Worm (Caenorhabditis elegans) whole organism, L1 larva: Measurements from ENCODE around the gene otpl-6.

ENCODE experiments used
- C04F5.9 ChIP-seq: sonication (generic microtip); optimal IDR thresholded peaks from 2 replicates; lab custom pipeline; 2016; ENCODE audit warnings: missing genetic modification characterization, missing compliant biosample characterization
- C16A3.4 ChIP-seq: fragments of 150-350 bp; optimal IDR thresholded peaks from 2 replicates; lab custom pipeline; 2014; ENCODE audit warnings: missing biosample characterization, missing genetic modification characterization
- C34B4.2 ChIP-seq: sonication (generic microtip); optimal IDR thresholded peaks from 2 replicates; lab custom pipeline; 2017; ENCODE audit warnings: mild to moderate bottlenecking, missing genetic modification characterization, missing compliant biosample characterization
- F16B12.6 ChIP-seq: fragments of 150-350 bp; optimal IDR thresholded peaks from 2 replicates; lab custom pipeline; 2014; ENCODE audit warnings: missing biosample characterization, missing genetic modification characterization
- Y116A8C.19 ChIP-seq: sonication (generic microtip); optimal IDR thresholded peaks from 2 replicates; lab custom pipeline; 2016; ENCODE audit warnings: missing compliant biosample characterization, missing genetic modification characterization, borderline replicate concordance
- aly-2 ChIP-seq: fragments of 150-350 bp; optimal IDR thresholded peaks from 2 replicates; lab custom pipeline; 2014; ENCODE audit warnings: missing biosample characterization, missing genetic modification characterization
- ama-1 ChIP-seq: fragments of 150-350 bp; optimal IDR thresholded peaks from 2 replicates; lab custom pipeline; 2014
- ceh-63 ChIP-seq: fragments of 200-800 bp; sonication (Bioruptor generic); optimal IDR thresholded peaks from 2 replicates; lab custom pipeline; 2018; ENCODE audit warnings: mild to moderate bottlenecking, missing genetic modification characterization, missing compliant biosample characterization
- ceh-8 ChIP-seq: fragments of 200-800 bp; sonication (Bioruptor generic); optimal IDR thresholded peaks from 2 replicates; lab custom pipeline; 2018; ENCODE audit warnings: mild to moderate bottlenecking, missing genetic modification characterization, moderate library complexity, missing compliant biosample characterization
- ceh-82 ChIP-seq, 3 experiments: fragments of 150-350 bp in 1 of 3; sonication (generic microtip) in 2 of 3; optimal IDR thresholded peaks; 2 replicates each; lab custom pipeline; 2014 to 2017; ENCODE audit warnings: missing biosample characterization in 3 of 3, missing genetic modification characterization in 3 of 3
- ceh-88 ChIP-seq: fragments of 200-800 bp; sonication (Bioruptor generic); IDR thresholded peaks from 2 replicates; pipeline ENCODE4 v1.3.6; 2022; ENCODE audit warnings: missing genetic modification characterization, missing compliant biosample characterization
- ceh-90 ChIP-seq: sonication (generic microtip); optimal IDR thresholded peaks from 2 replicates; lab custom pipeline; 2016; ENCODE audit warnings: missing genetic modification characterization, missing compliant biosample characterization
- ces-1 ChIP-seq: fragments of 150-350 bp; optimal IDR thresholded peaks from 2 replicates; lab custom pipeline; 2014; ENCODE audit warnings: missing biosample characterization, missing genetic modification reagents, missing genetic modification characterization
- dpl-1 ChIP-seq, 3 experiments: fragments of 150-350 bp in 2 of 3; sonication (generic microtip) in 1 of 3; optimal IDR thresholded peaks; 2 replicates each; lab custom pipeline; 2014 to 2017; ENCODE audit warnings: missing biosample characterization in 3 of 3, missing genetic modification characterization in 3 of 3, missing genetic modification reagents in 3 of 3
- efl-1 ChIP-seq, 4 experiments: fragments of 150-350 bp; optimal IDR thresholded peaks in 3 of 4; peaks in 1 of 4; 1 replicate in 1 of 4; 2 replicates in 3 of 4; lab custom pipeline; 2014; ENCODE audit warnings: missing biosample characterization in 2 of 4, missing genetic modification characterization in 2 of 4, missing genetic modification reagents in 2 of 4
- efl-3 ChIP-seq: fragments of 200-800 bp; sonication (Bioruptor generic); optimal IDR thresholded peaks from 2 replicates; lab custom pipeline; 2018; ENCODE audit warnings: mild to moderate bottlenecking, missing genetic modification characterization, missing compliant biosample characterization
- egl-27 ChIP-seq, 2 experiments: fragments of 150-350 bp in 1 of 2; sonication (generic microtip); optimal IDR thresholded peaks; 3 replicates each; lab custom pipeline; 2017 to 2018; ENCODE audit warnings: missing biosample characterization in 2 of 2, missing genetic modification characterization in 2 of 2, missing genetic modification reagents in 2 of 2
- grh-1 ChIP-seq: fragments of 200-800 bp; sonication (Bioruptor generic); IDR thresholded peaks from 2 replicates; pipeline ENCODE4 v1.3.6; 2022; ENCODE audit warnings: missing genetic modification reagents, missing genetic modification characterization, missing compliant biosample characterization
- hpl-2 ChIP-seq: fragments of 150-350 bp; optimal IDR thresholded peaks from 2 replicates; lab custom pipeline; 2014; ENCODE audit warnings: missing biosample characterization, missing genetic modification reagents, missing genetic modification characterization
- isw-1 ChIP-seq: fragments of 200-800 bp; sonication (Bioruptor generic); IDR thresholded peaks from 2 replicates; pipeline ENCODE4 v1.3.6; 2022; ENCODE audit warnings: missing genetic modification characterization, missing compliant biosample characterization
- lin-15B ChIP-seq: fragments of 150-350 bp; sonication (generic microtip); optimal IDR thresholded peaks from 3 replicates; lab custom pipeline; 2014; ENCODE audit warnings: missing biosample characterization, missing genetic modification characterization
- lin-35 ChIP-seq, 2 experiments: fragments of 150-350 bp; optimal IDR thresholded peaks; 2 replicates each; lab custom pipeline; 2014; ENCODE audit warnings: missing biosample characterization in 2 of 2, missing genetic modification characterization in 2 of 2, missing genetic modification reagents in 2 of 2
- lir-3 ChIP-seq: sonication (generic microtip); optimal IDR thresholded peaks from 2 replicates; lab custom pipeline; 2016; ENCODE audit warnings: mild to moderate bottlenecking, missing genetic modification characterization, moderate library complexity, missing compliant biosample characterization; ENCODE audit not compliant: poor library complexity
- mab-9 ChIP-seq: fragments of 200-800 bp; sonication (Bioruptor generic); IDR thresholded peaks from 2 replicates; pipeline ENCODE4 v1.3.6; 2022; ENCODE audit warnings: missing genetic modification reagents, missing genetic modification characterization, missing compliant biosample characterization
- mef-2 ChIP-seq: fragments of 150-350 bp; optimal IDR thresholded peaks from 2 replicates; lab custom pipeline; 2014; ENCODE audit warnings: missing biosample characterization, missing genetic modification characterization
- nhr-11 ChIP-seq: fragments of 150-350 bp; optimal IDR thresholded peaks from 2 replicates; lab custom pipeline; 2014; ENCODE audit warnings: missing biosample characterization, missing genetic modification characterization
- nhr-19 ChIP-seq: fragments of 200-800 bp; sonication (Bioruptor generic); conservative IDR thresholded peaks from 2 replicates; pipeline ENCODE4 v1.3.6; 2022; ENCODE audit warnings: missing genetic modification characterization, missing compliant biosample characterization
- nhr-20 ChIP-seq: sonication (generic microtip); optimal IDR thresholded peaks from 2 replicates; lab custom pipeline; 2016; ENCODE audit warnings: mild to moderate bottlenecking, missing genetic modification characterization, missing compliant biosample characterization
- nhr-47 ChIP-seq: sonication (generic microtip); optimal IDR thresholded peaks from 2 replicates; lab custom pipeline; 2016; ENCODE audit warnings: mild to moderate bottlenecking, missing genetic modification characterization, moderate library complexity, missing compliant biosample characterization
- pag-3 ChIP-seq: sonication (generic microtip); optimal IDR thresholded peaks from 2 replicates; lab custom pipeline; 2017; ENCODE audit warnings: missing genetic modification characterization, mild to moderate bottlenecking, missing compliant biosample characterization, antibody characterized with exemption, borderline replicate concordance; ENCODE audit not compliant: insufficient read depth
- pqm-1 ChIP-seq: sonication (generic microtip); optimal IDR thresholded peaks from 3 replicates; lab custom pipeline; 2017; ENCODE audit warnings: missing biosample characterization, missing genetic modification characterization
- rnt-1 ChIP-seq: sonication (generic microtip); optimal IDR thresholded peaks from 2 replicates; lab custom pipeline; 2016; ENCODE audit warnings: mild to moderate bottlenecking, missing genetic modification characterization, moderate library complexity, missing compliant biosample characterization
- snpc-4 ChIP-seq: fragments of 150-350 bp; optimal IDR thresholded peaks from 2 replicates; lab custom pipeline; 2014; ENCODE audit warnings: missing biosample characterization, missing genetic modification characterization
- sox-4 ChIP-seq: sonication (generic microtip); optimal IDR thresholded peaks from 2 replicates; lab custom pipeline; 2016; ENCODE audit warnings: missing genetic modification characterization, missing compliant biosample characterization
- sptf-1 ChIP-seq: fragments of 150-350 bp; optimal IDR thresholded peaks from 2 replicates; lab custom pipeline; 2014; ENCODE audit warnings: missing biosample characterization, missing genetic modification characterization
- sup-37 ChIP-seq: fragments of 200-800 bp; sonication (Bioruptor generic); optimal IDR thresholded peaks from 2 replicates; lab custom pipeline; 2018; ENCODE audit warnings: mild to moderate bottlenecking, missing genetic modification characterization, missing compliant biosample characterization
- swsn-7 ChIP-seq: sonication (generic microtip); optimal IDR thresholded peaks from 2 replicates; lab custom pipeline; 2016; ENCODE audit warnings: missing genetic modification characterization, missing compliant biosample characterization
- tbx-2 ChIP-seq: sonication (generic microtip); optimal IDR thresholded peaks from 2 replicates; lab custom pipeline; 2016; ENCODE audit warnings: missing genetic modification characterization, missing compliant biosample characterization
- tlp-1 ChIP-seq: fragments of 150-350 bp; optimal IDR thresholded peaks from 2 replicates; lab custom pipeline; 2014; ENCODE audit warnings: missing biosample characterization, missing genetic modification characterization
- unc-130 ChIP-seq: fragments of 150-350 bp; optimal IDR thresholded peaks from 2 replicates; lab custom pipeline; 2017; ENCODE audit warnings: missing biosample characterization, missing genetic modification characterization, inconsistent platforms
- unc-30 ChIP-seq: sonication (generic microtip); optimal IDR thresholded peaks from 2 replicates; lab custom pipeline; 2017; ENCODE audit warnings: missing biosample characterization, missing genetic modification characterization
- unc-62 ChIP-seq: fragments of 150-350 bp; optimal IDR thresholded peaks from 2 replicates; lab custom pipeline; 2014; ENCODE audit warnings: missing biosample characterization, missing genetic modification reagents, missing genetic modification characterization
- unc-86 ChIP-seq: sonication (generic microtip); optimal IDR thresholded peaks from 2 replicates; lab custom pipeline; 2016; ENCODE audit warnings: missing genetic modification characterization, missing compliant biosample characterization
- vab-15 ChIP-seq: sonication (generic microtip); optimal IDR thresholded peaks from 2 replicates; lab custom pipeline; 2017; ENCODE audit warnings: missing genotype, mild to moderate bottlenecking, missing genetic modification characterization, missing compliant biosample characterization
- xbp-1 ChIP-seq: sonication (generic microtip); optimal IDR thresholded peaks from 2 replicates; lab custom pipeline; 2016; ENCODE audit warnings: missing genetic modification characterization, missing compliant biosample characterization

Gene otpl-6

ce11 chrV:8518283-8518682 is 7.6 kb upstream of the otpl-6 start (continued):
- no peak for TF ChIP-seq unc-30
- TF ChIP-seq mef-2 (tag; lab: Kevin White, UChicago): no peak
- TF ChIP-seq tbx-2 (tag; lab: Kevin White, UChicago): no peak
- no peak for TF ChIP-seq unc-62
- TF ChIP-seq aly-2 (tag; lab: Kevin White, UChicago): no peak
- TF ChIP-seq C04F5.9 (tag; lab: Kevin White, UChicago): no peak
- TF ChIP-seq grh-1 (GFP tag; lab: Robert Waterston, UW): no peak
- TF ChIP-seq sptf-1: no peak
- TF ChIP-seq sup-37: no peak
- peak in 1 of 3 experiments; percentile 24 for TF ChIP-seq ceh-82 (tag; optimal IDR thresholded peaks at IDR 0.05; lab: Kevin White, UChicago)
- no peak for TF ChIP-seq unc-130 (tag; lab: Kevin White, UChicago)
- no peak for TF ChIP-seq pqm-1
- TF ChIP-seq lin-15B (tag; lab: Kevin White, UChicago): no peak
- TF ChIP-seq lin-35 (GFP tag; optimal IDR thresholded peaks at IDR 0.05; lab: Kevin White, UChicago): peak in 1 of 2 experiments; percentile 44
- no peak for TF ChIP-seq ceh-90
- TF ChIP-seq egl-27 (tag; optimal IDR thresholded peaks at IDR 0.05; lab: Kevin White, UChicago): no peak
- no peak for TF ChIP-seq efl-3 (GFP tag; lab: Kevin White, UChicago)
- peak; percentile 45 for TF ChIP-seq pag-3
- no peak for TF ChIP-seq ceh-8 (GFP tag; lab: Kevin White, UChicago)
- no peak for TF ChIP-seq nhr-19
- no peak for TF ChIP-seq isw-1 (GFP tag; lab: Robert Waterston, UW)
- TF ChIP-seq ceh-88: no peak
- no peak for TF ChIP-seq nhr-47 (tag; lab: Kevin White, UChicago)
- TF ChIP-seq ceh-63 (GFP tag; lab: Kevin White, UChicago): no peak
- peak; percentile 13 for TF ChIP-seq F16B12.6
- TF ChIP-seq nhr-20 (tag; lab: Kevin White, UChicago): peak; percentile 4

ce11 chrV:8518822-8519392 is 7.0 kb upstream of the otpl-6 start, which contains the start of gene F45F2.10:
F45F2.10 (minus strand) TSS chrV:8518872.
- TF ChIP-seq xbp-1 (tag; lab: Kevin White, UChicago): no peak
- peak; percentile 27 for TF ChIP-seq rnt-1 (tag; lab: Kevin White, UChicago)
- TF ChIP-seq ceh-90: no peak
- TF ChIP-seq egl-27 (tag; optimal IDR thresholded peaks at IDR 0.05; lab: Kevin White, UChicago): no peak
- no peak for TF ChIP-seq unc-86 (tag; lab: Kevin White, UChicago)
- TF ChIP-seq C16A3.4: peak; percentile 33
- no peak for TF ChIP-seq nhr-19
- TF ChIP-seq ceh-88: no peak
- no peak for TF ChIP-seq tlp-1
- peak; percentile 17 for TF ChIP-seq swsn-7 (tag; lab: Kevin White, UChicago)
- TF ChIP-seq Y116A8C.19: no peak
- TF ChIP-seq nhr-11 (tag; lab: Kevin White, UChicago): no peak
- no peak for TF ChIP-seq lir-3
- no peak for TF ChIP-seq ceh-82 (tag; optimal IDR thresholded peaks at IDR 0.05; lab: Kevin White, UChicago)
- TF ChIP-seq sox-4: no peak
- TF ChIP-seq efl-1 (optimal IDR thresholded peaks at IDR 0.05; lab: Kevin White, UChicago): peak; percentile 28 to 36
- peak; percentile 41 to 91 for TF ChIP-seq efl-1 (GFP tag; optimal IDR thresholded peaks at IDR 0.05 in 1 of 2; lab: Kevin White, UChicago)
- no peak for TF ChIP-seq vab-15 (tag; lab: Kevin White, UChicago)
- TF ChIP-seq C34B4.2 (tag; lab: Kevin White, UChicago): no peak
- TF ChIP-seq mab-9 (GFP tag; lab: Robert Waterston, UW): no peak
- no peak for TF ChIP-seq snpc-4 (tag; lab: Kevin White, UChicago)
- TF ChIP-seq dpl-1 (GFP tag; optimal IDR thresholded peaks at IDR 0.05; lab: Kevin White, UChicago): peak in 2 of 3 experiments; percentile 29 to 33
- no peak for TF ChIP-seq hpl-2 (GFP tag; lab: Kevin White, UChicago)
- TF ChIP-seq lin-15B (tag; lab: Kevin White, UChicago): no peak
- TF ChIP-seq lin-35 (GFP tag; optimal IDR thresholded peaks at IDR 0.05; lab: Kevin White, UChicago): peak; percentile 29 to 51
- TF ChIP-seq ces-1 (GFP tag; lab: Kevin White, UChicago): no peak
- no peak for TF ChIP-seq ama-1
- peak; percentile 83 for TF ChIP-seq F16B12.6
